Worm (Caenorhabditis elegans): ENCODE data around the gene Y39A1A.10.

ce11 chrIII:10631870-10632509 is 538 bp upstream of the Y39A1A.10 start:
- TF ChIP-seq W03F9.2 (tag; optimal IDR thresholded peaks at IDR 0.05) (no peak), dao-5 (tag; optimal IDR thresholded peaks at IDR 0.05) (no peak)

All from whole organism, L4/young adult.